Worm (Caenorhabditis elegans) whole organism, early embryonic: ENCODE measurements around the gene F56C3.7.

ENCODE experiments used
- tbx-37 ChIP-seq: fragments of 200-800 bp; sonication (Bioruptor generic); conservative IDR thresholded peaks from 2 replicates; pipeline ENCODE4 v1.3.6; 2022; ENCODE audit warnings: missing genetic modification reagents, missing genetic modification characterization, missing compliant biosample characterization
- tra-4 ChIP-seq: sonication (generic microtip); optimal IDR thresholded peaks from 2 replicates; lab custom pipeline; 2017; ENCODE audit warnings: missing genetic modification characterization, missing compliant biosample characterization

ce11 chrX:1401259-1401658 lies 30.7 kb upstream of the F56C3.7 start, which contains the start of gene ZK402.5:
- TF ChIP-seq tbx-37 (no peak), tra-4 (tag; lab: Kevin White, UChicago) (no peak)
